Worm (Caenorhabditis elegans) whole organism, L4/young adult: ENCODE measurements around the gene mff-1.

Experiments used
- W03F9.2 ChIP-seq: fragments of 150-350 bp; optimal IDR thresholded peaks from 2 replicates; lab custom pipeline; 2014; ENCODE audit warnings: missing biosample characterization, missing genetic modification characterization
- him-1 ChIP-seq: sonication (generic microtip); optimal IDR thresholded peaks from 2 replicates; lab custom pipeline; 2016; ENCODE audit warnings: missing genotype, missing genetic modification reagents, missing genetic modification characterization, missing compliant biosample characterization

- TF ChIP-seq him-1 (tag; lab: Kevin White, UChicago) (no peak), W03F9.2 (tag; lab: Kevin White, UChicago) (no peak)
These were observed 45.6 kb upstream of the mff-1 start, which contains the start of gene npr-10 for ce11 chrX:13032610-13033009.
